Fruit fly (Drosophila melanogaster): ENCODE data around the gene CG7560.

The CG7560 gene

dm6 chr3L:11403542-11403941 is 21.4 kb upstream of the CG7560 start (continued):
- TF ChIP-seq HLHmδ (GFP tag; optimal IDR thresholded peaks at IDR 0.05), result no peak
- no peak for TF ChIP-seq Hr39 (optimal IDR thresholded peaks at IDR 0.05)
- peak; percentile 45 for TF ChIP-seq ems (GFP tag; optimal IDR thresholded peaks at IDR 0.05)
- TF ChIP-seq Rx (GFP tag; IDR thresholded peaks at IDR 0.05), result peak; percentile 51; the same call in 1 of the 2 replicates
- TF ChIP-seq E2f2 (GFP tag; IDR thresholded peaks at IDR 0.05), result peak; percentile 40; the same call in 1 of the 2 replicates
- TF ChIP-seq Lhr (GFP tag; optimal IDR thresholded peaks at IDR 0.05), result no peak
- TF ChIP-seq CG12071 (GFP tag; optimal IDR thresholded peaks at IDR 0.05), result peak; percentile 16
- no peak for TF ChIP-seq pzg (GFP tag; optimal IDR thresholded peaks at IDR 0.05)
- TF ChIP-seq Nf-YB (GFP tag; optimal IDR thresholded peaks at IDR 0.05), result peak; percentile 17
- TF ChIP-seq CG4328 (GFP tag; optimal IDR thresholded peaks at IDR 0.05), result no peak
- TF ChIP-seq Hr78 (GFP tag; optimal IDR thresholded peaks at IDR 0.05), result no peak
- peak; percentile 27; the same call in 1 of the 2 replicates for TF ChIP-seq klu (GFP tag; IDR thresholded peaks at IDR 0.05)
- TF ChIP-seq unc-4 (GFP tag; IDR thresholded peaks at IDR 0.05; ENCODE audit: partially characterized antibody), result no peak
- peak; percentile 55 for TF ChIP-seq CG16863 (GFP tag; optimal IDR thresholded peaks at IDR 0.05)
- no peak for TF ChIP-seq zen2 (GFP tag; IDR thresholded peaks at IDR 0.05; ENCODE audit: partially characterized antibody)
- peak; percentile 58 for TF ChIP-seq org-1 (GFP tag; optimal IDR thresholded peaks at IDR 0.05)
- TF ChIP-seq CG4707 (GFP tag; optimal IDR thresholded peaks at IDR 0.05), result peak; percentile 29
- TF ChIP-seq odd (GFP tag; optimal IDR thresholded peaks at IDR 0.05), result no peak
- peak; percentile 65 for TF ChIP-seq CG32772 (GFP tag; IDR thresholded peaks at IDR 0.05)
- TF ChIP-seq Sox100B (GFP tag; optimal IDR thresholded peaks at IDR 0.05), result peak; percentile 29
- no peak for TF ChIP-seq sim (GFP tag; IDR thresholded peaks at IDR 0.05)
- no peak for TF ChIP-seq maf-S (GFP tag; optimal IDR thresholded peaks at IDR 0.05)
- TF ChIP-seq z (GFP tag; IDR thresholded peaks at IDR 0.05), result no peak
- peak; percentile 47 for TF ChIP-seq bcd (GFP tag; optimal IDR thresholded peaks at IDR 0.05)
- no peak for TF ChIP-seq rib (GFP tag; IDR thresholded peaks at IDR 0.05)
- no peak for TF ChIP-seq CG15073 (GFP tag; optimal IDR thresholded peaks at IDR 0.05)
- TF ChIP-seq CG12942 (GFP tag; optimal IDR thresholded peaks at IDR 0.05), result peak; percentile 25
- no peak for TF ChIP-seq Ravus (GFP tag; IDR thresholded peaks at IDR 0.05)
- TF ChIP-seq Kr (GFP tag; optimal IDR thresholded peaks at IDR 0.05), result no peak
- no peak for TF ChIP-seq CG7372 (GFP tag; IDR thresholded peaks at IDR 0.05)
- no peak for TF ChIP-seq Gsc (GFP tag; IDR thresholded peaks at IDR 0.05)
- peak; percentile 63 for TF ChIP-seq CG14667 (GFP tag; IDR thresholded peaks at IDR 0.05)
- TF ChIP-seq CG1647 (GFP tag; optimal IDR thresholded peaks at IDR 0.05), result peak; percentile 29
- TF ChIP-seq CG7786 (GFP tag; optimal IDR thresholded peaks at IDR 0.05), result peak; percentile 24
- TF ChIP-seq Bgb (GFP tag; IDR thresholded peaks at IDR 0.05; ENCODE audit: partially characterized antibody), result no peak
- no peak for TF ChIP-seq Scr (GFP tag; IDR thresholded peaks at IDR 0.05; ENCODE audit: partially characterized antibody)
- no peak for TF ChIP-seq CG3065 (GFP tag; optimal IDR thresholded peaks at IDR 0.05)
- peak; percentile 37 for TF ChIP-seq Dip3 (GFP tag; optimal IDR thresholded peaks at IDR 0.05)
- TF ChIP-seq Nf-YA (GFP tag; IDR thresholded peaks at IDR 0.05), result no peak
- peak; percentile 43; the same call in 1 of the 2 replicates for TF ChIP-seq ssp (GFP tag; IDR thresholded peaks at IDR 0.05)
- TF ChIP-seq scrt (GFP tag; optimal IDR thresholded peaks at IDR 0.05), result peak; percentile 35
- peak; percentile 67 for TF ChIP-seq lab (GFP tag; optimal IDR thresholded peaks at IDR 0.05)
- peak; percentile 75 for TF ChIP-seq ara (GFP tag; IDR thresholded peaks at IDR 0.05)
- TF ChIP-seq CG11093 (GFP tag; IDR thresholded peaks at IDR 0.05), result peak; percentile 57; the same call in 1 of the 3 replicates
- TF ChIP-seq CG10979 (tag; optimal IDR thresholded peaks at IDR 0.05), result peak; percentile 60
- no peak for TF ChIP-seq YL-1 (GFP tag; optimal IDR thresholded peaks at IDR 0.05)
- peak; percentile 73 for TF ChIP-seq tgo (GFP tag; IDR thresholded peaks at IDR 0.05)
- no peak for TF ChIP-seq CG17912 (GFP tag; optimal IDR thresholded peaks at IDR 0.05)
- no peak for TF ChIP-seq CG7357 (GFP tag; IDR thresholded peaks at IDR 0.05)
- peak; percentile 66 for TF ChIP-seq CG10366 (GFP tag; IDR thresholded peaks at IDR 0.05)
- peak; percentile 81 for TF ChIP-seq CG9727 (GFP tag; optimal IDR thresholded peaks at IDR 0.05)
